Fruit fly (Drosophila melanogaster): Measurements from ENCODE around the gene CG33286.

CG33286 gene

DNA sequence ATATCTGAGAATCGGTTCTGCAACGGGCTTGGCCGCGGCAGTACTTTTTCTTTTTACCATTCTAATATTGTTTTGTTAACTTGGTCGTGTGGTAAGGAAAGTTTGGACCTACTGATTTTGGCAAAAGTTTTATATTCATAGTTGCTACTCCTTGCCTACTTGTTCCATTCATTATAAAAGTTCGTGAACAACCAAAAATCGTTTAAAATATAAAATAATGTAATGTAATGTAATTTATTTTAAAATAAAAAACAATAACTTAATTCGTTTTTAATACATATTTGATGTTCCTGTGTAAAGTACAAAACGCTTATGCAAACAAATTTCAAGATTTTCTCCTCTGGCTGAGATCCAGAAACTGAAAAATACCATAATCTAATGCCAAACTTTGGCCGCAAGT, at the start of gene CG33286:
CG33286 (minus strand) TSS at position 101 of the 400 bp plus-strand sequence.
- no peak for TF ChIP-seq N (GFP tag; optimal IDR thresholded peaks at IDR 0.05)
- no peak for TF ChIP-seq Dfd (GFP tag; optimal IDR thresholded peaks at IDR 0.05)
- TF ChIP-seq Hr83 (GFP tag; optimal IDR thresholded peaks at IDR 0.05; ENCODE audit: poor library complexity, severe bottlenecking) = no peak
- no peak for TF ChIP-seq Vsx2 (GFP tag; optimal IDR thresholded peaks at IDR 0.05; ENCODE audit: partially characterized antibody)
- no peak for TF ChIP-seq pan (optimal IDR thresholded peaks at IDR 0.05)
- TF ChIP-seq Hnf4 (GFP tag; optimal IDR thresholded peaks at IDR 0.05) = no peak
- TF ChIP-seq br (GFP tag; optimal IDR thresholded peaks at IDR 0.05) = no peak
- no peak for TF ChIP-seq jim (GFP tag; optimal IDR thresholded peaks at IDR 0.05)
- no peak for TF ChIP-seq psq (GFP tag; optimal IDR thresholded peaks at IDR 0.05)
- no peak for TF ChIP-seq foxo (GFP tag; optimal IDR thresholded peaks at IDR 0.05)
- TF ChIP-seq OdsH (GFP tag; optimal IDR thresholded peaks at IDR 0.05) = no peak
- no peak for TF ChIP-seq usp (GFP tag; optimal IDR thresholded peaks at IDR 0.05)
- TF ChIP-seq sage (GFP tag; optimal IDR thresholded peaks at IDR 0.05) = no peak

- no peak for TF ChIP-seq tai (GFP tag; optimal IDR thresholded peaks at IDR 0.05)
- no peak for TF ChIP-seq Jra (GFP tag; optimal IDR thresholded peaks at IDR 0.05)
- TF ChIP-seq Myc (optimal IDR thresholded peaks at IDR 0.05) = no peak
- TF ChIP-seq psq (GFP tag; optimal IDR thresholded peaks at IDR 0.05) = no peak
- no peak for TF ChIP-seq Hr78 (GFP tag; optimal IDR thresholded peaks at IDR 0.05)
- no peak for TF ChIP-seq usp (GFP tag; optimal IDR thresholded peaks at IDR 0.05)
- no peak for TF ChIP-seq woc (GFP tag; optimal IDR thresholded peaks at IDR 0.05)
- no peak for TF ChIP-seq CrebA (GFP tag; optimal IDR thresholded peaks at IDR 0.05; ENCODE audit: borderline replicate concordance)
These were observed 49.3 kb upstream of the CG33286 start for dm6 chr3L:21023795-21024194.

DNA sequence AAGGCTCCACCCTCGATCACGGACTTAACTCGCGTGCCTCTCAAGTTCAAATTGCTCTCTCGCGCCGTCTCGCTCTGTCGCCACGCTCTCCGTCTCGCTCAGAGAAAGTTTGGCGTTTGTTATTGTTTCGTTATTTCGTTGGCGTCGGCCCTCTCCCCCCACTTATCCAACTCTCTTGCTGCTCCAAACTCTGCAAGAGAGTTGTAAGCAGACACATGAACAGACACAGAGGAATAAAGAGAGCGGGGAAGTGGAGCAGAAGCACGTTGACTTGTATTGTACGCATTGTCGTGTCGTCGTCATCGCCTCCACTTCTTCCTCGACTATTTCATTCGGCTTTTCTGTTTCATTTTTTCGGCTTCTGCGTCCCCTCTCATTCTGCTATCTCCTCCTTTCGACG, 48.9 kb upstream of the CG33286 start:
- TF ChIP-seq Sp1 (GFP tag; optimal IDR thresholded peaks at IDR 0.05) (no peak), Rel (GFP tag; optimal IDR thresholded peaks at IDR 0.05) (no peak), Rel (tag; optimal IDR thresholded peaks at IDR 0.05) (peak; percentile 36), fru (GFP tag; optimal IDR thresholded peaks at IDR 0.05) (peak; percentile 25), psq (GFP tag; optimal IDR thresholded peaks at IDR 0.05) (peak; percentile 89), Dif (GFP tag; optimal IDR thresholded peaks at IDR 0.05; ENCODE audit: partially characterized antibody) (peak; percentile 92), Vsx2 (GFP tag; optimal IDR thresholded peaks at IDR 0.05; ENCODE audit: partially characterized antibody) (peak; percentile 23), CrebA (GFP tag; optimal IDR thresholded peaks at IDR 0.05; ENCODE audit: borderline replicate concordance) (no peak), Jra (GFP tag; optimal IDR thresholded peaks at IDR 0.05) (peak; percentile 20), usp (GFP tag; optimal IDR thresholded peaks at IDR 0.05) (no peak), GATAd (GFP tag; optimal IDR thresholded peaks at IDR 0.05) (no peak), h (GFP tag; optimal IDR thresholded peaks at IDR 0.05) (peak; percentile 58), dl (GFP tag; optimal IDR thresholded peaks at IDR 0.05; ENCODE audit: insufficient read depth in 1 of 2, partially characterized antibody in 2 of 2) (peak; percentile 57 to 78)

DNA sequence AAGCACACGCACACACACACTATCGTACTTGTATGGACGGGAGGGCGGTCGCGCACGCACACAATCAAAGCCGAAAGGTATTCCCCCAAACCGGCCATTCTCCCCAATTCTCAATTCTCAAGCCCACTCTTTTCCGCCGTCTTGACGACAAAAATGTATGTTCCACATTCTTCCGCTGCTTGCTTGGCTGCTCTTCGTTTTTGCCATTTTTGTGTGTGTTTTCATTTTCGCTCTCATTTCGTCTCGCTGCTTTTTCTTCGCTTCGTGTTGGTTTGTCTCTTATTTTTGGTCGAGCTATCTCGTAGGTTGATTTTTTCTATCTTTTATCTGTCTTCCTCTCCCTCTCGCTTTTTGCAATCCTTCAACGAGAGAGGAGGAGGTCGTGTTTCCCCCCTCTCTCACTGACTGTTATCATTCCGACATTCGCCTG, 40.0 kb upstream of the CG33286 start:
- peak in 1 of 2 experiments; percentile 29 for TF ChIP-seq dl (GFP tag; optimal IDR thresholded peaks at IDR 0.05; ENCODE audit: insufficient read depth in 1 of 2, partially characterized antibody in 2 of 2)
- TF ChIP-seq Mio (GFP tag; optimal IDR thresholded peaks at IDR 0.05) = no peak
- peak; percentile 85 for TF ChIP-seq psq (GFP tag; optimal IDR thresholded peaks at IDR 0.05)
- TF ChIP-seq Rel (GFP tag; optimal IDR thresholded peaks at IDR 0.05) = no peak
- peak; percentile 97 for TF ChIP-seq Rel (tag; optimal IDR thresholded peaks at IDR 0.05)
- TF ChIP-seq lola (GFP tag; optimal IDR thresholded peaks at IDR 0.05) = no peak
- peak; percentile 68 for TF ChIP-seq CrebA (GFP tag; optimal IDR thresholded peaks at IDR 0.05; ENCODE audit: borderline replicate concordance)
- TF ChIP-seq CG9705 (GFP tag; optimal IDR thresholded peaks at IDR 0.05) = no peak
- TF ChIP-seq N (GFP tag; optimal IDR thresholded peaks at IDR 0.05) = peak; percentile 59
- peak; percentile 78 for TF ChIP-seq h (GFP tag; optimal IDR thresholded peaks at IDR 0.05)
- TF ChIP-seq HLH106 (tag; optimal IDR thresholded peaks at IDR 0.05) = no peak
- peak; percentile 5 for TF ChIP-seq Hr78 (GFP tag; optimal IDR thresholded peaks at IDR 0.05)
- TF ChIP-seq foxo (GFP tag; optimal IDR thresholded peaks at IDR 0.05) = peak in 1 of 2 experiments; percentile 44
- peak; percentile 40 for TF ChIP-seq Sp1 (GFP tag; optimal IDR thresholded peaks at IDR 0.05)
- TF ChIP-seq Vsx2 (GFP tag; optimal IDR thresholded peaks at IDR 0.05; ENCODE audit: partially characterized antibody) = peak; percentile 25

DNA sequence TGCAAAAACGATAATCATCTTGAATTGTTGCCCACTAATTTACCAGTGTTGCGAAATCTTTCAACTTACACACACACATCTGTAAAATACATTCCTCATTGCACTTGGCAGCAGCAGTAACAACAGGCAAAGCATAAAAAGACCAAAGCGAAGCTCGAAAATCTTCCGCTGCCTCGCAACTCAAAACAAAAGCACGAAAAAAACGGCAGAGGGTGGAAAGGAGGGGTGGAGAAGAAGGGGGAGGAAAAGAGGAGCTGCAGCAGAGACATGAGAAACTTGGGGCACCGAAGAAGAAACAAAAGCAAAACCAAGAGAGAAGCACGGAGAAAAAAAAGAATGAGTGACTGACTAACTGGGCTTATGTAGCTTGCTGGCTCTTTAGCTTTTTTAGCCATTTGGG, 39.0 kb upstream of the CG33286 start:
- TF ChIP-seq brk (GFP tag; optimal IDR thresholded peaks at IDR 0.05) (peak; percentile 11), fru (GFP tag; optimal IDR thresholded peaks at IDR 0.05) (peak; percentile 64), OdsH (GFP tag; optimal IDR thresholded peaks at IDR 0.05) (no peak), Mio (GFP tag; optimal IDR thresholded peaks at IDR 0.05) (no peak), CrebA (GFP tag; optimal IDR thresholded peaks at IDR 0.05; ENCODE audit: borderline replicate concordance) (no peak), CG9705 (GFP tag; optimal IDR thresholded peaks at IDR 0.05) (no peak), jim (GFP tag; optimal IDR thresholded peaks at IDR 0.05) (peak; percentile 28), Rel (GFP tag; optimal IDR thresholded peaks at IDR 0.05) (no peak), Rel (tag; optimal IDR thresholded peaks at IDR 0.05) (peak; percentile 66), h (GFP tag; optimal IDR thresholded peaks at IDR 0.05) (no peak), Dif (GFP tag; optimal IDR thresholded peaks at IDR 0.05; ENCODE audit: partially characterized antibody) (no peak), Myc (optimal IDR thresholded peaks at IDR 0.05) (no peak), Hr78 (GFP tag; optimal IDR thresholded peaks at IDR 0.05) (no peak), Hr83 (GFP tag; optimal IDR thresholded peaks at IDR 0.05; ENCODE audit: poor library complexity, severe bottlenecking) (no peak), tai (GFP tag; optimal IDR thresholded peaks at IDR 0.05) (no peak), rgr (GFP tag; optimal IDR thresholded peaks at IDR 0.05) (no peak), Sp1 (GFP tag; optimal IDR thresholded peaks at IDR 0.05) (peak; percentile 56), ey (GFP tag; optimal IDR thresholded peaks at IDR 0.05) (no peak), GATAd (GFP tag; optimal IDR thresholded peaks at IDR 0.05) (no peak), br (GFP tag; optimal IDR thresholded peaks at IDR 0.05) (peak; percentile 24), dl (GFP tag; optimal IDR thresholded peaks at IDR 0.05; ENCODE audit: insufficient read depth in 1 of 2, partially characterized antibody in 2 of 2) (no peak), sage (GFP tag; optimal IDR thresholded peaks at IDR 0.05) (peak; percentile 38), psq (GFP tag; optimal IDR thresholded peaks at IDR 0.05) (peak; percentile 98), sv (GFP tag; optimal IDR thresholded peaks at IDR 0.05) (no peak)

Measured in whole organism, wandering third instar larva.